Worm (Caenorhabditis elegans) whole organism, dauer: ENCODE results near the gene abt-1.

Source experiments
- unc-62 ChIP-seq: sonication (generic microtip); optimal IDR thresholded peaks from 2 replicates; lab custom pipeline; 2017; ENCODE audit warnings: missing biosample characterization, missing genetic modification reagents, missing genetic modification characterization

abt-1 gene

ce11 chrIV:10232456-10232855, 17.7 kb upstream of the abt-1 start, which contains the start of gene F01G10.4:
F01G10.4 (minus strand) TSS chrIV:10232556.
- no peak for TF ChIP-seq unc-62 (GFP tag; lab: Kevin White, UChicago)

DNA sequence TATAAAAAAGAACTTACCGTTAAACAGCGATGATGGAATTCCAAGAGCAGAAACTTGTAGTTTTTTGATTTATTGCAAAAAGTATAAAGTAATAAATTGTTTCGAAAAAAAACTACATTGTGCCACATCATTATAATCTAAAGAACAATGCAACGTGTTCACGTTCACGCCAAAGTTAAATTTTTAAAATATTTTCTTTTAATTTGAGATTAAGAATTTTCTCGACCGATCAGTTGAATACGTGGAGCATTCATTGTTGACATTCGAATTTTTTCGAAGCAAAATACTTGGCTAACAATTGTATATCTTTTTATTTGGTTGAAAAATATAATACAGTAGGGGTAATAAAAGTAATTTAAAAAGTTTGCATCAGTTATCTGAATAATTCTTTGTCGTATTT, 16.3 kb upstream of the abt-1 start, which contains the start of gene F01G10.5:
TSS of gene F01G10.5 (minus strand) at position 101 of the 400 bp plus-strand sequence.
- TF ChIP-seq unc-62 (GFP tag; lab: Kevin White, UChicago), result no peak

DNA sequence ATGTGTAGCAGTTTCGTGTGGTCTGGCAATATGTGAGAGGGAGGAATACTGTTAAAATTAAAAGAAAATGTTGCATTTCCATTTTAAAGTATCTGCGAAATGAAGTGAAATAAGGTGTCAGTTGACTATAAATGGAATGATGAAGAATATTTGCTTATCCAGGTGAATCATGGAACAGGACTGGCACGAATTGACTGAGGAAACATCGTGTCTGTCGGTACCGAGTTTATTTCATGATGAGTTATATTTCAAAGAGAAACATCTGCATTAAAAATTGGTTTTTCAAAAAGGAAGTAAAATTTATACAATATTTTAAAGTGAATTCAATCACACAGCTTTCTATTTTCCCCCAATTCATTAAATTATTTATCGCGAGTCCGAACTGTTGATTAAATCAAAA, 12.8 kb upstream of the abt-1 start, which contains the start of gene F01G10.6:
TSS of gene F01G10.6 (minus strand) at position 101 of the 400 bp plus-strand sequence.
- no peak for TF ChIP-seq unc-62 (GFP tag; lab: Kevin White, UChicago)

DNA sequence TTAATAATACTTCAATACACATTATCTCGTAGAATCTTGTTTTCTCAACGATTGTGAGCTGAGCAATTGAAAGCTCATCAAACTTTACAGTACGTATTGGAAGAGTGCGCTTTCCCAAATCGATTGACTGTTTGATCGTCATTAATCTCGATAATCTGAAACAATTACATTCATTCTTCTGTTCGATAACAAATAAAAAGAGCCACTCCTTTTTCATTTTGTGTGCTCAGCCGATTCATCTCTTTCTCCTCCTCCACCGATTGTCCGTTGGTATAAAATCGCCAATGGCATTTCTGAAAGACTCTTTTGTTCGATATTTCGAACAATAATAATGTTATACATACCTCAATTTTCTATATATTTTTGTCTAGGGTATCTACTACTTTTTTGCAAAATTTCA, 9.0 kb upstream of the abt-1 start, which contains the start of gene nas-12:
TSS of gene nas-12 (plus strand) at position 301 of the 400 bp plus-strand sequence.
- TF ChIP-seq unc-62 (GFP tag; lab: Kevin White, UChicago), result no peak

DNA sequence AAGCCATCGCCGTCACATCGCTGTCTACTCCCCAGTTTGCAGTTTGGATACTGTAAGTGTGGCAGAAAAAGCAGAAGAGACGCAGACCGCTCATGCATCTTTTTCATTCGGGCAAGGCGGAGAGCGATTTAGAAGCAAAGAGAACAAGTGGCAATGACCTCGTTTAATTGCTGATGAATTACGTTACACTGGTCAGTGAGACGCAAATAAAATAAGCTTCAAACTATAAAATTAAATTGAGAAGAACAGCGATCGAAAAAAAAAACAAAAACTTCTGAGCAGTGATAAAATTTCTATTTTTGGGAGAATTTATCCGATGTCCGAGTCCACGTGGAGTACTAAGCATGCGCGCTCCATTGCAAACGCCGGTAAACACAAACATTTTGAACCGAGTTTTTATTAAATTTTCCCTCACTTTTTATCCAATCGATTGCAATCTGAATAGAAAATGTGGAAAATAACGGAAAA, 7.4 kb upstream of the abt-1 start, which contains the start of gene C24F3.2:
TSS of gene C24F3.2 (plus strand) at position 418 of the 468 bp plus-strand sequence.
- no peak for TF ChIP-seq unc-62 (GFP tag; lab: Kevin White, UChicago)

DNA sequence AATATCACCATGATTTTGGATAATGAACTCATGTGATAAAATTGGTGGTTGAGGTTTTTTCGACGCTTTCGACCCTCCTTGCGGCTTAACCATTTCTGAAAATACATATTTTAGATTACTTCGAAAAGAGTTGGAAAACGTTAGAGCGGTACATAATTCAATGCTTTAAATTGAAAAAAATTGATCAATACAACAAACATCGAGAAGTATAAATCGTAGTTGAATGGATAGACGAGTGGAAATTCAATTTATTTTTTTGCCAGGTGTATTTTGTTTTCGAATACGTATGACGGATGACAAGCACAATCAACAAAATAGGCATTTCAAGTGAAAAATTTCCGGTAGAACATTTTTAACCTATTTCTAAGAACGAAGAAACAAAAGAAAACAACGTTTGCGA, 6.5 kb upstream of the abt-1 start, which contains the start of gene tram-1:
TSS of gene tram-1 (minus strand) at position 101 of the 400 bp plus-strand sequence.
- TF ChIP-seq unc-62 (GFP tag; lab: Kevin White, UChicago), result no peak

DNA sequence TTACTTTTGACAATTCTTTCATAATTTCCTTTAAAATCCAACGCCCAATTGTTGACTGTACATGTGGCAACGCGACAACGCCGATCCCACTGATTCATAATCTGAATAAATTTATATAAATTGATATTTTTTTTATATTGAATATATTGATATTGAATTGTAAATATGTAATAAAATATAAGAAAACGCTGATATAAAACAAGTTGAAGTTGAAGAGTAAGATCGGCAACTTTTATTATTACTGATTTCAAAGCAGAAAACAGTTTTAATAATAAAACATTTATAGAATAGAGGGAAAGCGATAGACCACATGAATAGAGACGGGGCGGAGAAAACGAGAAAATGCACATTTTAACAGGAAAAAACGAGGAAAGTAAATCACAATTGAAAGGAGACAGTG, 4.5 kb upstream of the abt-1 start, which contains the start of gene qns-1:
TSS of gene qns-1 (minus strand) at position 101 of the 400 bp plus-strand sequence.
- TF ChIP-seq unc-62 (GFP tag; lab: Kevin White, UChicago), result no peak

- no peak for TF ChIP-seq unc-62 (GFP tag; lab: Kevin White, UChicago)
Measured at ce11 chrIV:10216704-10217296, 2.1 kb upstream of the abt-1 start.

- TF ChIP-seq unc-62 (GFP tag; lab: Kevin White, UChicago), result no peak
Measured at ce11 chrIV:10216078-10216477, 1.4 kb upstream of the abt-1 start, which contains the start of gene col-124. col-124 (plus strand) TSS chrIV:10216451.

ce11 chrIV:10215393-10215792, 682 bp upstream of the abt-1 start:
- TF ChIP-seq unc-62 (GFP tag; lab: Kevin White, UChicago), result no peak

DNA sequence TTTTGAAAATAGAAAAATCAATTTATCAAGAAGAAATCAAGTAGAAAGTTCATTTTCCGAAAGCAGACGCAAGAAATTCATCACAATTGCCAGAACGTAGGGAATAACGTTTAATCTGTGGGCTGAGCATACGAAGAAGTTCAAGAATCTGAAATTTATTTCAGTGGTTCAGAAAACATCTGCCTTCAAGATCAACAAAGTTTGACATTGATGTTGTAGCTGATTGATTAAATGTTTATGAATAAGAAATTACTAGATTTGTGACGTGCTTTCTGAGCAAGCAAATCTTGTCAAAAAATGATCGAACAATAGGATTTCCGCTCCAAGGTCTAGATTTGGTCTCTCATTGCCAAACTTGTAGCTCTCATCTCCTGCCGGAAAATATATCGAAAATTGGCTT, 8.5 kb downstream of the abt-1 start, which contains the start of gene K04D7.6:
TSS of gene K04D7.6 (minus strand) at position 101 of the 400 bp plus-strand sequence.
- TF ChIP-seq unc-62 (GFP tag; lab: Kevin White, UChicago), result no peak

DNA sequence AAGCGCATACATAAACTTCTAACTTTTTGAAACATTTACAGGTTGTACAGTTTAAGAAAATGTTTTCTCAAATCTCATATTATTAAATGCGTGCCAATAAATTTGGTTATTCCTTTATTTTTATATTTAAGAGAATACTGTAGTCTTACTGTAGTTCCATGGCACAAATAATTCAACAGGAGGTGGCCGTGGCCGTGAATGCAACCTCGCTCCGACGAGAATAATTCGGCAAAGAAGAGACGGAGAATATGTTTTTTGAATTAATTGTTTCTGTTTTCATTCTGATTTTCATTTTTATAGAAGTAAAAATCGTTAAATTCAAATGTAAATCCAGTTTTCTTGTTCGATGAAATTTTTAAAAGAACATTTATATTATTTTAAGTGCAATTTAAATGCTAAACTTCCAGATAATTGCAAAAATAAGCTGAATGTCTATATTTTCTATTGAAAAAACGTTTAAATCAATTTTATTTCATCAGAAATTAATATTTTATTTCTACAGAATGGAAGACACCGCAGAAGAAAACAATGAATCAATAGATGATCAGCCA, 17.3 kb downstream of the abt-1 start, which contains the start of gene gon-4:
TSS of gene gon-4 (plus strand) at position 501 of the 551 bp plus-strand sequence.
- TF ChIP-seq unc-62 (GFP tag; lab: Kevin White, UChicago), result no peak

ce11 chrIV:10194345-10194744, 20.4 kb downstream of the abt-1 start, which contains the start of gene ptrg-1:
ptrg-1 (minus strand) TSS chrIV:10194445.
- TF ChIP-seq unc-62 (GFP tag; lab: Kevin White, UChicago), result no peak

- TF ChIP-seq unc-62 (GFP tag; lab: Kevin White, UChicago), result no peak
Measured at ce11 chrIV:10191498-10191897, 23.2 kb downstream of the abt-1 start.

ce11 chrIV:10190586-10190985, 24.1 kb downstream of the abt-1 start:
- no peak for TF ChIP-seq unc-62 (GFP tag; lab: Kevin White, UChicago)

DNA sequence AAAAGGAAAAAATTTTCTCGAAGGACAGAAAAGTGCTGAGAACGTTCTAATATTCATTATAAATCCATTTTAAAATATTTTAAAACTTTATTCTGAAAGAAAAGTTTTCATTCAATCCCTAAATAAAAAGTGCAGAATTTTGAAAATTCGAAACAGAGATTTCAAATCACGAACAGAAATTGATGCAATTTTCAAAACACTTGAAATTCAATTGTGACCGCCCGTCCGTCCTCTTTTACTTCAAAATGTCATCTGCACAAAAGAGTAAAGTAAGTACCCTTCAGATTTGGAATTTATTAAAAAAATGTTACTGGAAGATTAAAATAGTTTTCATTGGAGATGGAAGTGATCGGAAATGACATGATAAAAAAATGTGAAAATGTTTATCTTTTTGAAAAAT, 26.2 kb downstream of the abt-1 start:
- TF ChIP-seq unc-62 (GFP tag; lab: Kevin White, UChicago), result no peak
